Worm (Caenorhabditis elegans) whole organism, late embryonic: Measurements from ENCODE around the gene R05G9R.1.

Experiments used
- C08G9.2 ChIP-seq: sonication (generic microtip); optimal IDR thresholded peaks from 2 replicates; lab custom pipeline; 2016; ENCODE audit warnings: mild to moderate bottlenecking, missing genetic modification characterization, moderate library complexity, missing compliant biosample characterization
- C38D4.7 ChIP-seq: fragments of 200-800 bp; sonication (Bioruptor generic); optimal IDR thresholded peaks from 2 replicates; lab custom pipeline; 2018; ENCODE audit warnings: mild to moderate bottlenecking, missing genetic modification characterization, moderate library complexity, missing compliant biosample characterization
- F13H6.1 ChIP-seq: sonication (generic microtip); optimal IDR thresholded peaks from 2 replicates; lab custom pipeline; 2016; ENCODE audit warnings: missing genetic modification characterization, missing compliant biosample characterization
- K09A11.1 ChIP-seq: sonication (generic microtip); optimal IDR thresholded peaks from 2 replicates; lab custom pipeline; 2017; ENCODE audit warnings: antibody characterized with exemption, mild to moderate bottlenecking, missing genetic modification characterization, missing compliant biosample characterization; ENCODE audit not compliant: insufficient read depth
- ceh-19 ChIP-seq: fragments of 200-800 bp; sonication (Bioruptor generic); optimal IDR thresholded peaks from 2 replicates; lab custom pipeline; 2018; ENCODE audit warnings: mild to moderate bottlenecking, missing genetic modification characterization, missing compliant biosample characterization
- ceh-24 ChIP-seq: sonication (generic microtip); optimal IDR thresholded peaks from 2 replicates; lab custom pipeline; 2016; ENCODE audit warnings: mild to moderate bottlenecking, missing genetic modification characterization, missing compliant biosample characterization
- ceh-30 ChIP-seq: fragments of 150-350 bp; optimal IDR thresholded peaks from 2 replicates; lab custom pipeline; 2014; ENCODE audit warnings: missing biosample characterization, missing genetic modification characterization
- ceh-31 ChIP-seq: sonication (generic microtip); optimal IDR thresholded peaks from 2 replicates; lab custom pipeline; 2016; ENCODE audit warnings: missing genetic modification characterization, missing compliant biosample characterization
- ceh-34 ChIP-seq: sonication (generic microtip); optimal IDR thresholded peaks from 2 replicates; lab custom pipeline; 2016; ENCODE audit warnings: mild to moderate bottlenecking, missing genetic modification characterization, missing compliant biosample characterization
- ceh-48 ChIP-seq: sonication (generic microtip); optimal IDR thresholded peaks from 2 replicates; lab custom pipeline; 2016; ENCODE audit warnings: missing genetic modification characterization, inconsistent platforms, missing compliant biosample characterization
- ceh-6 ChIP-seq: fragments of 200-800 bp; sonication (Bioruptor generic); optimal IDR thresholded peaks from 2 replicates; lab custom pipeline; 2018; ENCODE audit warnings: mild to moderate bottlenecking, missing genetic modification characterization, missing compliant biosample characterization
- ceh-9 ChIP-seq: sonication (generic microtip); optimal IDR thresholded peaks from 2 replicates; lab custom pipeline; 2016; ENCODE audit warnings: mild to moderate bottlenecking, missing genetic modification characterization, inconsistent platforms, missing compliant biosample characterization
- dmd-4 ChIP-seq: sonication (generic microtip); optimal IDR thresholded peaks from 2 replicates; lab custom pipeline; 2016; ENCODE audit warnings: borderline replicate concordance, missing genetic modification characterization, missing compliant biosample characterization
- elt-2 ChIP-seq: sonication (generic microtip); optimal IDR thresholded peaks from 2 replicates; lab custom pipeline; 2016; ENCODE audit warnings: missing genetic modification reagents, missing genetic modification characterization, missing compliant biosample characterization
- ets-4 ChIP-seq: sonication (generic microtip); optimal IDR thresholded peaks from 2 replicates; lab custom pipeline; 2016; ENCODE audit warnings: missing genetic modification characterization, missing compliant biosample characterization
- eyg-1 ChIP-seq: sonication (generic microtip); optimal IDR thresholded peaks from 2 replicates; lab custom pipeline; 2016; ENCODE audit warnings: missing genotype, missing genetic modification characterization, missing compliant biosample characterization
- fax-1 ChIP-seq: sonication (generic microtip); optimal IDR thresholded peaks from 2 replicates; lab custom pipeline; 2016; ENCODE audit warnings: missing genotype, missing genetic modification characterization, missing compliant biosample characterization
- fkh-10 ChIP-seq: fragments of 150-350 bp; optimal IDR thresholded peaks from 2 replicates; lab custom pipeline; 2014; ENCODE audit warnings: missing biosample characterization, missing genetic modification reagents, missing genetic modification characterization
- gmeb-2 ChIP-seq: sonication (generic microtip); optimal IDR thresholded peaks from 2 replicates; lab custom pipeline; 2016; ENCODE audit warnings: missing genetic modification characterization, inconsistent platforms, missing compliant biosample characterization
- hlh-13 ChIP-seq: fragments of 200-800 bp; sonication (Bioruptor generic); optimal IDR thresholded peaks from 2 replicates; lab custom pipeline; 2018; ENCODE audit warnings: mild to moderate bottlenecking, missing genetic modification characterization, missing compliant biosample characterization
- hlh-6 ChIP-seq: sonication (generic microtip); optimal IDR thresholded peaks from 2 replicates; lab custom pipeline; 2016; ENCODE audit warnings: missing genotype, missing genetic modification characterization, missing compliant biosample characterization
- hlh-8 ChIP-seq: sonication (generic microtip); optimal IDR thresholded peaks from 2 replicates; lab custom pipeline; 2016; ENCODE audit warnings: missing genotype, missing genetic modification characterization, missing compliant biosample characterization
- madf-2 ChIP-seq: sonication (generic microtip); optimal IDR thresholded peaks from 2 replicates; lab custom pipeline; 2017; ENCODE audit warnings: missing genetic modification characterization, missing compliant biosample characterization
- nfya-1 ChIP-seq: sonication (generic microtip); optimal IDR thresholded peaks from 2 replicates; lab custom pipeline; 2017; ENCODE audit warnings: missing genetic modification characterization, mild to moderate bottlenecking, missing compliant biosample characterization, antibody characterized with exemption, moderate library complexity
- nhr-11 ChIP-seq: fragments of 150-350 bp; optimal IDR thresholded peaks from 2 replicates; lab custom pipeline; 2014; ENCODE audit warnings: missing biosample characterization, missing genetic modification characterization
- npax-4 ChIP-seq: sonication (generic microtip); optimal IDR thresholded peaks from 2 replicates; lab custom pipeline; 2016; ENCODE audit warnings: missing genetic modification characterization, missing compliant biosample characterization
- odd-2 ChIP-seq: sonication (generic microtip); optimal IDR thresholded peaks from 2 replicates; lab custom pipeline; 2017; ENCODE audit warnings: antibody characterized with exemption, mild to moderate bottlenecking, missing genetic modification characterization, missing compliant biosample characterization
- pag-3 ChIP-seq: sonication (generic microtip); optimal IDR thresholded peaks from 2 replicates; lab custom pipeline; 2016; ENCODE audit warnings: missing compliant biosample characterization, missing genetic modification characterization, borderline replicate concordance
- pat-9 ChIP-seq: fragments of 200-800 bp; sonication (Bioruptor generic); optimal IDR thresholded peaks from 2 replicates; lab custom pipeline; 2018; ENCODE audit warnings: mild to moderate bottlenecking, missing genetic modification characterization, moderate library complexity, missing compliant biosample characterization
- pax-1 ChIP-seq: fragments of 150-350 bp; optimal IDR thresholded peaks from 2 replicates; lab custom pipeline; 2014; ENCODE audit warnings: missing biosample characterization, missing genetic modification characterization
- pha-2 ChIP-seq: sonication (generic microtip); optimal IDR thresholded peaks from 2 replicates; lab custom pipeline; 2017; ENCODE audit warnings: mild to moderate bottlenecking, missing genetic modification characterization, missing compliant biosample characterization
- pros-1 ChIP-seq: fragments of 150-350 bp; optimal IDR thresholded peaks from 2 replicates; lab custom pipeline; 2014; ENCODE audit warnings: missing biosample characterization, missing genetic modification reagents, missing genetic modification characterization
- ref-2 ChIP-seq: sonication (generic microtip); optimal IDR thresholded peaks from 2 replicates; lab custom pipeline; 2016; ENCODE audit warnings: missing genetic modification characterization, missing compliant biosample characterization
- rnt-1 ChIP-seq: sonication (generic microtip); optimal IDR thresholded peaks from 2 replicates; lab custom pipeline; 2016; ENCODE audit warnings: missing genetic modification characterization, missing compliant biosample characterization
- sdc-2 ChIP-seq: sonication (generic microtip); optimal IDR thresholded peaks from 2 replicates; lab custom pipeline; 2016; ENCODE audit warnings: missing genotype, missing genetic modification characterization, missing compliant biosample characterization
- sox-2 ChIP-seq: fragments of 200-800 bp; sonication (Bioruptor generic); IDR thresholded peaks from 2 replicates; pipeline ENCODE4 v1.3.6; 2022; ENCODE audit warnings: missing genetic modification reagents, missing genetic modification characterization, missing compliant biosample characterization
- sox-4 ChIP-seq: sonication (generic microtip); optimal IDR thresholded peaks from 2 replicates; lab custom pipeline; 2017; ENCODE audit warnings: mild to moderate bottlenecking, missing genetic modification characterization, inconsistent platforms, missing compliant biosample characterization
- syd-9 ChIP-seq: sonication (generic microtip); optimal IDR thresholded peaks from 2 replicates; lab custom pipeline; 2016; ENCODE audit warnings: mild to moderate bottlenecking, missing genetic modification characterization, moderate library complexity, missing compliant biosample characterization
- tbx-2 ChIP-seq: sonication (generic microtip); optimal IDR thresholded peaks from 2 replicates; lab custom pipeline; 2016; ENCODE audit warnings: missing genetic modification characterization, missing compliant biosample characterization
- unc-3 ChIP-seq, 2 experiments: fragments of 200-800 bp in 1 of 2; sonication (Bioruptor generic) in 1 of 2; sonication (generic microtip) in 1 of 2; conservative IDR thresholded peaks in 1 of 2; optimal IDR thresholded peaks in 1 of 2; 2 replicates each; pipeline versions ENCODE4 v1.3.6 to Lab custom; 2016 to 2022; ENCODE audit warnings: missing compliant biosample characterization in 2 of 2, missing genetic modification characterization in 2 of 2, missing genetic modification reagents in 1 of 2
- unc-42 ChIP-seq: sonication (generic microtip); optimal IDR thresholded peaks from 2 replicates; lab custom pipeline; 2016; ENCODE audit warnings: missing genotype, missing genetic modification characterization, missing compliant biosample characterization
- unc-55 ChIP-seq: sonication (generic microtip); optimal IDR thresholded peaks from 2 replicates; lab custom pipeline; 2017; ENCODE audit warnings: missing biosample characterization, missing genetic modification reagents, missing genetic modification characterization
- ztf-16 ChIP-seq: sonication (generic microtip); optimal IDR thresholded peaks from 2 replicates; lab custom pipeline; 2017; ENCODE audit warnings: missing genetic modification characterization, missing compliant biosample characterization

The R05G9R.1 gene

ce11 chrII:6524501-6524977, 10.7 kb upstream of the R05G9R.1 start, which contains the start of gene C56E6.2:
C56E6.2 (plus strand) TSS chrII:6524927.
- TF ChIP-seq elt-2 (peak; percentile 53), hlh-6 (tag; lab: Kevin White, UChicago) (no peak), unc-55 (GFP tag; lab: Kevin White, UChicago) (peak; percentile 13)

- no peak for TF ChIP-seq ceh-34
- TF ChIP-seq dmd-4 (tag; lab: Kevin White, UChicago) = no peak
- no peak for TF ChIP-seq ceh-19 (GFP tag; lab: Kevin White, UChicago)
- no peak for TF ChIP-seq ceh-30 (tag; lab: Kevin White, UChicago)
- TF ChIP-seq rnt-1 (tag; lab: Kevin White, UChicago) = no peak
- no peak for TF ChIP-seq fax-1
- no peak for TF ChIP-seq ceh-6 (GFP tag; lab: Kevin White, UChicago)
- TF ChIP-seq ceh-24 (tag; lab: Kevin White, UChicago) = no peak
- no peak for TF ChIP-seq fkh-10
- TF ChIP-seq sox-2 (GFP tag; lab: Robert Waterston, UW) = no peak
- TF ChIP-seq ceh-48 (tag; lab: Kevin White, UChicago) = no peak
- no peak for TF ChIP-seq hlh-8
- TF ChIP-seq unc-42 (tag; lab: Kevin White, UChicago) = no peak
- no peak for TF ChIP-seq nfya-1 (tag; lab: Kevin White, UChicago)
- no peak for TF ChIP-seq npax-4 (tag; lab: Kevin White, UChicago)
- no peak for TF ChIP-seq madf-2 (tag; lab: Kevin White, UChicago)
- no peak for TF ChIP-seq pros-1
- TF ChIP-seq pax-1 (tag; lab: Kevin White, UChicago) = no peak
- TF ChIP-seq F13H6.1 = no peak
Observed at ce11 chrII:6523940-6524339, 10.1 kb upstream of the R05G9R.1 start.

ce11 chrII:6522622-6523254, 8.9 kb upstream of the R05G9R.1 start:
- peak; percentile 18 for TF ChIP-seq rnt-1 (tag; lab: Kevin White, UChicago)
- no peak for TF ChIP-seq ceh-19 (GFP tag; lab: Kevin White, UChicago)
- TF ChIP-seq npax-4 (tag; lab: Kevin White, UChicago) = no peak
- no peak for TF ChIP-seq ceh-30 (tag; lab: Kevin White, UChicago)
- TF ChIP-seq ceh-9 = no peak
- TF ChIP-seq ceh-48 (tag; lab: Kevin White, UChicago) = no peak
- TF ChIP-seq unc-55 (GFP tag; lab: Kevin White, UChicago) = peak; percentile 74
- TF ChIP-seq C38D4.7 (GFP tag; lab: Kevin White, UChicago) = no peak
- TF ChIP-seq odd-2 (tag; lab: Kevin White, UChicago) = no peak
- peak; percentile 30 for TF ChIP-seq sdc-2
- TF ChIP-seq ref-2 (tag; lab: Kevin White, UChicago) = peak; percentile 39
- no peak for TF ChIP-seq sox-4 (tag; lab: Kevin White, UChicago)
- TF ChIP-seq syd-9 = no peak
- TF ChIP-seq eyg-1 = no peak
- no peak for TF ChIP-seq fax-1
- TF ChIP-seq K09A11.1 (tag; lab: Kevin White, UChicago) = no peak
- TF ChIP-seq ztf-16 (tag; lab: Kevin White, UChicago) = no peak
- no peak for TF ChIP-seq unc-3 (GFP tag; conservative IDR thresholded peaks at IDR 0.05; lab: Robert Waterston, UW)
- no peak for TF ChIP-seq unc-3 (tag; optimal IDR thresholded peaks at IDR 0.05; lab: Kevin White, UChicago)
- no peak for TF ChIP-seq hlh-13 (GFP tag; lab: Kevin White, UChicago)
- TF ChIP-seq madf-2 (tag; lab: Kevin White, UChicago) = no peak
- no peak for TF ChIP-seq pha-2
- TF ChIP-seq ceh-24 (tag; lab: Kevin White, UChicago) = no peak
- TF ChIP-seq fkh-10 = no peak
- no peak for TF ChIP-seq gmeb-2 (tag; lab: Kevin White, UChicago)
- TF ChIP-seq tbx-2 (tag; lab: Kevin White, UChicago) = peak; percentile 72
- no peak for TF ChIP-seq ets-4
- TF ChIP-seq ceh-31 (tag; lab: Kevin White, UChicago) = peak; percentile 57
- TF ChIP-seq pag-3 (tag; lab: Kevin White, UChicago) = no peak
- TF ChIP-seq nhr-11 (tag; lab: Kevin White, UChicago) = no peak
- peak; percentile 1 for TF ChIP-seq hlh-8
- TF ChIP-seq nfya-1 (tag; lab: Kevin White, UChicago) = peak; percentile 21
- no peak for TF ChIP-seq C08G9.2 (tag; lab: Kevin White, UChicago)
- TF ChIP-seq pat-9 (tag; lab: Kevin White, UChicago) = no peak
- TF ChIP-seq elt-2 = no peak
- peak; percentile 32 for TF ChIP-seq ceh-34
